Comparison of ENCODE assay signal across 1 fruit fly cellular context in the genomic region with DNA sequence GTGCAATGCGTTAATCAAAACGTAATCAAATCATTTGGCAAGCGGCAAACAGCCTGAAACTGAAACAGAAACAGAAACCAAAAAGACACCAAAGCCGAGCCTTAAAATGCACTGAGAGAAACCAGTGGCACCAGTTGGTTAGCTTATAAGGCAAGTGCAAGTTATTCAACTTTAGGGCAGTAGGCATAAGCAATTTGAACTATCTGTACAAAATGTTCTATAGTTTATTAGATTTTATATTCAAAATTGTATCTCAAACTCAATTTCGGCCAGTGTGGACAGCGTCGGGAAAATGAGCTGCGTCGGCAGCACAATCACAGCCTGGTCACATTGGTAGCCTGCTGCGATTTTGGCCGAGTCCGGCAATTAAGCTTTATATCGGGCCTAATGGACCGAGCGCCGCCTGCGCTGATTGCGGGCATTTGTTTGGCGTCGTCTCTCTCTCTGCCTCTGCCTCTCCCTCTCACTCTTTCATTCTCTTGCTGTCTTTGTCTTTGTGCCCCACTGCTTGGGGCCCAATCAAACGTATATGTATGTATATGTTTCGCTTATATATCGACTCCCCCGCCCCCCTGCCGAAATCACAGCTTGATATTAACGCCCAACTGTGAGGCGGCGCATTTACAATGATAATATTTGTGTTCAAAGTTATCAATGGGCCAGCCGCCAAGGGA.
TF ChIP-seq lines count a peak whose summit lies in the region.

No protein-coding gene starts in this region.

TF ChIP-seq in whole organism, embryonic, 481 proteins besides CTCF, POLR2A, EP300 and RAD21 (continued from another document):
- TF ChIP-seq p53 (GFP tag; optimal IDR thresholded peaks at IDR 0.05; lab: Kevin White, UChicago) (no peak), CG15269 (tag; optimal IDR thresholded peaks at IDR 0.05; lab: Kevin White, UChicago) (no peak), Nf-YB (GFP tag; optimal IDR thresholded peaks at IDR 0.05; lab: Kevin White, UChicago) (peak; percentile 92), slou (GFP tag; optimal IDR thresholded peaks at IDR 0.05; lab: Kevin White, UChicago) (no peak), CG4404 (GFP tag; IDR thresholded peaks at IDR 0.05; lab: Robert Waterston, UW) (peak; percentile 77), CG18262 (tag; optimal IDR thresholded peaks at IDR 0.05; lab: Kevin White, UChicago) (peak; percentile 77), Elba2 (GFP tag; optimal IDR thresholded peaks at IDR 0.05; lab: Kevin White, UChicago) (peak; percentile 46), CG14667 (GFP tag; IDR thresholded peaks at IDR 0.05; lab: Robert Waterston, UW) (peak; percentile 47; the same call in 1 of the 2 replicates), CG11695 (GFP tag; IDR thresholded peaks at IDR 0.05; lab: Robert Waterston, UW) (no peak), CG10462 (GFP tag; optimal IDR thresholded peaks at IDR 0.05; lab: Kevin White, UChicago) (peak; percentile 28), Camta (GFP tag; optimal IDR thresholded peaks at IDR 0.05; lab: Kevin White, UChicago) (peak; percentile 55), CG5245 (GFP tag; optimal IDR thresholded peaks at IDR 0.05; lab: Kevin White, UChicago) (peak; percentile 56), org-1 (GFP tag; optimal IDR thresholded peaks at IDR 0.05; lab: Kevin White, UChicago) (peak; percentile 35), pum (GFP tag; optimal IDR thresholded peaks at IDR 0.05; lab: Kevin White, UChicago) (peak; percentile 61), CG2120 (GFP tag; optimal IDR thresholded peaks at IDR 0.05; lab: Kevin White, UChicago) (peak; percentile 34), CG3838 (GFP tag; optimal IDR thresholded peaks at IDR 0.05; lab: Kevin White, UChicago) (no peak), ac (GFP tag; optimal IDR thresholded peaks at IDR 0.05; lab: Kevin White, UChicago) (peak; percentile 22), sqz (GFP tag; optimal IDR thresholded peaks at IDR 0.05; lab: Kevin White, UChicago) (no peak), Mad (GFP tag; optimal IDR thresholded peaks at IDR 0.05; lab: Kevin White, UChicago) (peak; percentile 33), trem (tag; optimal IDR thresholded peaks at IDR 0.05; lab: Kevin White, UChicago) (peak; percentile 46), cwo (GFP tag; optimal IDR thresholded peaks at IDR 0.05; lab: Kevin White, UChicago) (peak; percentile 3), CG10209 (GFP tag; optimal IDR thresholded peaks at IDR 0.05; lab: Kevin White, UChicago) (peak; percentile 44), zen (tag; optimal IDR thresholded peaks at IDR 0.05; lab: Kevin White, UChicago) (peak; percentile 82), Scr (GFP tag; IDR thresholded peaks at IDR 0.05; lab: Robert Waterston, UW; ENCODE audit: partially characterized antibody) (no peak), fru (optimal IDR thresholded peaks at IDR 0.05; lab: Kevin White, UChicago) (no peak), sim (GFP tag; IDR thresholded peaks at IDR 0.05; lab: Robert Waterston, UW) (peak; percentile 74), psq (GFP tag; optimal IDR thresholded peaks at IDR 0.05; lab: Kevin White, UChicago) (no peak), Dref (GFP tag; IDR thresholded peaks at IDR 0.05; lab: Robert Waterston, UW) (no peak), jigr1 (GFP tag; IDR thresholded peaks at IDR 0.05; lab: Robert Waterston, UW) (peak; percentile 50; the same call in 1 of the 3 replicates), Mes4 (GFP tag; optimal IDR thresholded peaks at IDR 0.05; lab: Kevin White, UChicago) (peak; percentile 48), Six4 (GFP tag; optimal IDR thresholded peaks at IDR 0.05; lab: Kevin White, UChicago) (peak; percentile 43), CG10654 (GFP tag; optimal IDR thresholded peaks at IDR 0.05; lab: Kevin White, UChicago) (peak; percentile 33), bcd (GFP tag; optimal IDR thresholded peaks at IDR 0.05; lab: Kevin White, UChicago) (peak; percentile 47), rib (GFP tag; IDR thresholded peaks at IDR 0.05; lab: Robert Waterston, UW) (no peak), Chrac-16 (GFP tag; optimal IDR thresholded peaks at IDR 0.05; lab: Kevin White, UChicago) (peak; percentile 64), CG1529 (GFP tag; optimal IDR thresholded peaks at IDR 0.05; lab: Kevin White, UChicago) (peak; percentile 56), gcm (GFP tag; optimal IDR thresholded peaks at IDR 0.05; lab: Kevin White, UChicago) (peak; percentile 8), CG11504 (tag; optimal IDR thresholded peaks at IDR 0.05; lab: Kevin White, UChicago) (peak; percentile 71), CG3847 (GFP tag; IDR thresholded peaks at IDR 0.05; lab: Robert Waterston, UW) (peak; percentile 43), Adf1 (GFP tag; IDR thresholded peaks at IDR 0.05; lab: Robert Waterston, UW) (peak; percentile 21; the same call in 1 of the 2 replicates), CG6272 (GFP tag; IDR thresholded peaks at IDR 0.05; lab: Robert Waterston, UW) (peak; percentile 61), gfzf (GFP tag; optimal IDR thresholded peaks at IDR 0.05; lab: Kevin White, UChicago) (peak; percentile 20), kay (GFP tag; optimal IDR thresholded peaks at IDR 0.05; lab: Kevin White, UChicago) (no peak), sob (GFP tag; IDR thresholded peaks at IDR 0.05; lab: Robert Waterston, UW) (peak; percentile 48; the same call in 1 of the 2 replicates), CG7271 (tag; optimal IDR thresholded peaks at IDR 0.05; lab: Kevin White, UChicago) (peak; percentile 44), CG11093 (GFP tag; IDR thresholded peaks at IDR 0.05; lab: Robert Waterston, UW) (peak; percentile 60; the same call in 1 of the 3 replicates), Atf3 (GFP tag; optimal IDR thresholded peaks at IDR 0.05; lab: Kevin White, UChicago) (peak; percentile 42), CG9727 (GFP tag; optimal IDR thresholded peaks at IDR 0.05; lab: Kevin White, UChicago) (peak; percentile 79), CG13424 (tag; optimal IDR thresholded peaks at IDR 0.05; lab: Kevin White, UChicago) (peak; percentile 68), CG1602 (GFP tag; optimal IDR thresholded peaks at IDR 0.05; lab: Kevin White, UChicago) (peak; percentile 66), vvl (GFP tag; IDR thresholded peaks at IDR 0.05; lab: Robert Waterston, UW) (peak; percentile 80), sens (GFP tag; lab: Kevin White, UChicago) (peak; percentile 95), ab (GFP tag; optimal IDR thresholded peaks at IDR 0.05; lab: Kevin White, UChicago) (peak; percentile 48), caup (GFP tag; optimal IDR thresholded peaks at IDR 0.05; lab: Kevin White, UChicago; ENCODE audit: severe bottlenecking) (peak; percentile 21), CG11723 (GFP tag; optimal IDR thresholded peaks at IDR 0.05; lab: Kevin White, UChicago) (peak; percentile 43), Med (GFP tag; lab: Kevin White, UChicago) (peak; percentile 94), Ssrp (tag; optimal IDR thresholded peaks at IDR 0.05; lab: Kevin White, UChicago) (peak; percentile 70), insv (GFP tag; optimal IDR thresholded peaks at IDR 0.05; lab: Kevin White, UChicago) (no peak), gem (tag; optimal IDR thresholded peaks at IDR 0.05; lab: Kevin White, UChicago) (peak; percentile 80), sna (GFP tag; IDR thresholded peaks at IDR 0.05; lab: Robert Waterston, UW; ENCODE audit: partially characterized antibody) (no peak), Antp (GFP tag; optimal IDR thresholded peaks at IDR 0.05; lab: Kevin White, UChicago) (peak; percentile 57), lmd (GFP tag; IDR thresholded peaks at IDR 0.05; lab: Robert Waterston, UW) (peak; percentile 64), stwl (tag; optimal IDR thresholded peaks at IDR 0.05; lab: Kevin White, UChicago) (peak; percentile 77), CG8765 (GFP tag; IDR thresholded peaks at IDR 0.05; lab: Robert Waterston, UW) (peak; percentile 77), Sin3A (optimal IDR thresholded peaks at IDR 0.05; lab: Kevin White, UChicago) (no peak), NfI (GFP tag; optimal IDR thresholded peaks at IDR 0.05; lab: Kevin White, UChicago) (peak; percentile 52), bbx (GFP tag; IDR thresholded peaks at IDR 0.05; lab: Robert Waterston, UW; ENCODE audit: partially characterized antibody) (no peak), CG2116 (GFP tag; optimal IDR thresholded peaks at IDR 0.05; lab: Kevin White, UChicago) (peak; percentile 24), tap (tag; optimal IDR thresholded peaks at IDR 0.05; lab: Kevin White, UChicago) (peak; percentile 53), kni (GFP tag; optimal IDR thresholded peaks at IDR 0.05; lab: Kevin White, UChicago) (peak; percentile 50), CG9437 (GFP tag; optimal IDR thresholded peaks at IDR 0.05; lab: Kevin White, UChicago) (peak; percentile 21), CG5180 (GFP tag; optimal IDR thresholded peaks at IDR 0.05; lab: Kevin White, UChicago) (peak; percentile 29), bsh (GFP tag; optimal IDR thresholded peaks at IDR 0.05; lab: Kevin White, UChicago) (peak in 1 of 2 experiments; percentile 77), HLH4C (GFP tag; IDR thresholded peaks at IDR 0.05; lab: Robert Waterston, UW; ENCODE audit: partially characterized antibody) (no peak), Sox102F (GFP tag; optimal IDR thresholded peaks at IDR 0.05; lab: Kevin White, UChicago) (peak; percentile 68), CG11398 (GFP tag; optimal IDR thresholded peaks at IDR 0.05; lab: Kevin White, UChicago) (no peak), ssp (GFP tag; IDR thresholded peaks at IDR 0.05; lab: Robert Waterston, UW) (peak; percentile 63), CG7556 (GFP tag; optimal IDR thresholded peaks at IDR 0.05; lab: Kevin White, UChicago) (peak; percentile 47), CG14441 (GFP tag; IDR thresholded peaks at IDR 0.05; lab: Robert Waterston, UW) (peak; percentile 57), CG15601 (tag; optimal IDR thresholded peaks at IDR 0.05; lab: Kevin White, UChicago) (peak; percentile 34), CG8924 (tag; optimal IDR thresholded peaks at IDR 0.05; lab: Kevin White, UChicago) (peak; percentile 61)
TF ChIP-seq in whole organism, embryonic: peak in this region for 274.
